Worm (Caenorhabditis elegans) whole organism, late embryonic: ENCODE measurements around the gene nhr-183.

Experiments used
- F13H6.1 ChIP-seq: sonication (generic microtip); optimal IDR thresholded peaks from 2 replicates; lab custom pipeline; 2016; ENCODE audit warnings: missing genetic modification characterization, missing compliant biosample characterization
- T23F11.4 ChIP-seq: fragments of 200-800 bp; sonication (Bioruptor generic); optimal IDR thresholded peaks from 2 replicates; lab custom pipeline; 2018; ENCODE audit warnings: mild to moderate bottlenecking, missing genetic modification characterization, missing compliant biosample characterization
- Y22D7AL.16 ChIP-seq: sonication (generic microtip); optimal IDR thresholded peaks from 2 replicates; lab custom pipeline; 2016; ENCODE audit warnings: missing genetic modification characterization, missing compliant biosample characterization
- ceh-14 ChIP-seq: sonication (generic microtip); optimal IDR thresholded peaks from 2 replicates; lab custom pipeline; 2016; ENCODE audit warnings: missing genotype, missing genetic modification characterization, missing compliant biosample characterization
- ceh-19 ChIP-seq: fragments of 200-800 bp; sonication (Bioruptor generic); optimal IDR thresholded peaks from 2 replicates; lab custom pipeline; 2018; ENCODE audit warnings: mild to moderate bottlenecking, missing genetic modification characterization, missing compliant biosample characterization
- ceh-2 ChIP-seq: sonication (generic microtip); optimal IDR thresholded peaks from 2 replicates; lab custom pipeline; 2016; ENCODE audit warnings: missing genotype, missing genetic modification characterization, missing compliant biosample characterization
- ceh-30 ChIP-seq: fragments of 150-350 bp; optimal IDR thresholded peaks from 2 replicates; lab custom pipeline; 2014; ENCODE audit warnings: missing biosample characterization, missing genetic modification characterization
- ceh-34 ChIP-seq: sonication (generic microtip); optimal IDR thresholded peaks from 2 replicates; lab custom pipeline; 2016; ENCODE audit warnings: mild to moderate bottlenecking, missing genetic modification characterization, missing compliant biosample characterization
- ceh-45 ChIP-seq: fragments of 200-800 bp; sonication (Bioruptor generic); IDR thresholded peaks from 2 replicates; pipeline ENCODE4 v1.3.6; 2022; ENCODE audit warnings: missing genetic modification reagents, missing genetic modification characterization, missing compliant biosample characterization
- ceh-48 ChIP-seq: sonication (generic microtip); optimal IDR thresholded peaks from 2 replicates; lab custom pipeline; 2016; ENCODE audit warnings: missing genetic modification characterization, inconsistent platforms, missing compliant biosample characterization
- che-1 ChIP-seq: sonication (generic microtip); optimal IDR thresholded peaks from 2 replicates; lab custom pipeline; 2016; ENCODE audit warnings: mild to moderate bottlenecking, missing genetic modification characterization, missing compliant biosample characterization
- ets-4 ChIP-seq: sonication (generic microtip); optimal IDR thresholded peaks from 2 replicates; lab custom pipeline; 2016; ENCODE audit warnings: missing genetic modification characterization, missing compliant biosample characterization
- eyg-1 ChIP-seq: sonication (generic microtip); optimal IDR thresholded peaks from 2 replicates; lab custom pipeline; 2016; ENCODE audit warnings: missing genotype, missing genetic modification characterization, missing compliant biosample characterization
- fkh-10 ChIP-seq: fragments of 150-350 bp; optimal IDR thresholded peaks from 2 replicates; lab custom pipeline; 2014; ENCODE audit warnings: missing biosample characterization, missing genetic modification reagents, missing genetic modification characterization
- fkh-6 ChIP-seq: sonication (generic microtip); optimal IDR thresholded peaks from 2 replicates; lab custom pipeline; 2016; ENCODE audit warnings: missing genetic modification characterization, missing compliant biosample characterization
- hlh-13 ChIP-seq: fragments of 200-800 bp; sonication (Bioruptor generic); optimal IDR thresholded peaks from 2 replicates; lab custom pipeline; 2018; ENCODE audit warnings: mild to moderate bottlenecking, missing genetic modification characterization, missing compliant biosample characterization
- hlh-30 ChIP-seq: sonication (generic microtip); optimal IDR thresholded peaks from 2 replicates; lab custom pipeline; 2017; ENCODE audit warnings: antibody characterized with exemption, missing genetic modification characterization, missing compliant biosample characterization; ENCODE audit not compliant: insufficient read depth
- hlh-6 ChIP-seq: sonication (generic microtip); optimal IDR thresholded peaks from 2 replicates; lab custom pipeline; 2016; ENCODE audit warnings: missing genotype, missing genetic modification characterization, missing compliant biosample characterization
- mec-3 ChIP-seq: sonication (generic microtip); optimal IDR thresholded peaks from 2 replicates; lab custom pipeline; 2016; ENCODE audit warnings: borderline replicate concordance, missing genetic modification characterization, missing compliant biosample characterization
- nfya-1 ChIP-seq: sonication (generic microtip); optimal IDR thresholded peaks from 2 replicates; lab custom pipeline; 2017; ENCODE audit warnings: missing genetic modification characterization, mild to moderate bottlenecking, missing compliant biosample characterization, antibody characterized with exemption, moderate library complexity
- nhr-11 ChIP-seq: fragments of 150-350 bp; optimal IDR thresholded peaks from 2 replicates; lab custom pipeline; 2014; ENCODE audit warnings: missing biosample characterization, missing genetic modification characterization
- pag-3 ChIP-seq: sonication (generic microtip); optimal IDR thresholded peaks from 2 replicates; lab custom pipeline; 2016; ENCODE audit warnings: missing compliant biosample characterization, missing genetic modification characterization, borderline replicate concordance
- pat-9 ChIP-seq: fragments of 200-800 bp; sonication (Bioruptor generic); optimal IDR thresholded peaks from 2 replicates; lab custom pipeline; 2018; ENCODE audit warnings: mild to moderate bottlenecking, missing genetic modification characterization, moderate library complexity, missing compliant biosample characterization
- sdc-2 ChIP-seq: sonication (generic microtip); optimal IDR thresholded peaks from 2 replicates; lab custom pipeline; 2016; ENCODE audit warnings: missing genotype, missing genetic modification characterization, missing compliant biosample characterization
- sox-2 ChIP-seq: fragments of 200-800 bp; sonication (Bioruptor generic); IDR thresholded peaks from 2 replicates; pipeline ENCODE4 v1.3.6; 2022; ENCODE audit warnings: missing genetic modification reagents, missing genetic modification characterization, missing compliant biosample characterization
- tbx-2 ChIP-seq: sonication (generic microtip); optimal IDR thresholded peaks from 2 replicates; lab custom pipeline; 2016; ENCODE audit warnings: missing genetic modification characterization, missing compliant biosample characterization
- tbx-7 ChIP-seq: sonication (generic microtip); optimal IDR thresholded peaks from 2 replicates; lab custom pipeline; 2016; ENCODE audit warnings: missing genotype, missing genetic modification characterization, missing compliant biosample characterization
- ttx-3 ChIP-seq: sonication (generic microtip); optimal IDR thresholded peaks from 2 replicates; lab custom pipeline; 2016; ENCODE audit warnings: missing genetic modification reagents, missing genetic modification characterization, missing compliant biosample characterization
- unc-42 ChIP-seq: sonication (generic microtip); optimal IDR thresholded peaks from 2 replicates; lab custom pipeline; 2016; ENCODE audit warnings: missing genotype, missing genetic modification characterization, missing compliant biosample characterization
- unc-55 ChIP-seq: sonication (generic microtip); optimal IDR thresholded peaks from 2 replicates; lab custom pipeline; 2017; ENCODE audit warnings: missing biosample characterization, missing genetic modification reagents, missing genetic modification characterization
- zip-5 ChIP-seq: sonication (generic microtip); optimal IDR thresholded peaks from 2 replicates; lab custom pipeline; 2016; ENCODE audit warnings: missing genetic modification characterization, missing compliant biosample characterization
- ztf-16 ChIP-seq: sonication (generic microtip); optimal IDR thresholded peaks from 2 replicates; lab custom pipeline; 2017; ENCODE audit warnings: missing genetic modification characterization, missing compliant biosample characterization

nhr-183 gene

DNA sequence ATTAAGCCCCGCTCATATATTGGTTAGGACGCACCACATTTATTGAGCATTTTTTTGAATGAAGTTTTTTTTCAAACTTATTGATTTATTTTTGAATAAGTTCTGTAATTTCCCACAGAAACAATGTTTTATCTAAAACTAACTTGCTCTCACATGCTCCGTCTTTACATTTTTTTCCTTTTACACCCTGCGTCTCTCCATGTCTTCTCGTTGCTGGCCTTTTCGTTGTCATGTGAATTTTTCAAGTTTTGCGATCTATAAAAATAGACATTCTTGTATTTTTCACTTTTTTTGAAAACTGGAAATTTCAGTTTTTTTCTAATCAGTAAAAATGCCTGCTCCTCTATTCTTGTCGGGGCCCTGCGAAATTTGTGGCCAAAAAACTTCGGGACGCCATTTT is 33.5 kb downstream of the nhr-183 start, which contains the start of gene nhr-134:
TSS of gene nhr-134 (plus strand) at position 312 of the 400 bp plus-strand sequence.
- TF ChIP-seq fkh-6 (no peak), Y22D7AL.16 (tag; lab: Kevin White, UChicago) (no peak), eyg-1 (no peak), tbx-2 (tag; lab: Kevin White, UChicago) (no peak), hlh-13 (no peak), ttx-3 (tag; lab: Kevin White, UChicago) (no peak), tbx-7 (no peak), unc-55 (GFP tag; lab: Kevin White, UChicago) (no peak), F13H6.1 (no peak), fkh-10 (no peak), sdc-2 (tag; lab: Kevin White, UChicago) (no peak), nhr-11 (no peak)

DNA sequence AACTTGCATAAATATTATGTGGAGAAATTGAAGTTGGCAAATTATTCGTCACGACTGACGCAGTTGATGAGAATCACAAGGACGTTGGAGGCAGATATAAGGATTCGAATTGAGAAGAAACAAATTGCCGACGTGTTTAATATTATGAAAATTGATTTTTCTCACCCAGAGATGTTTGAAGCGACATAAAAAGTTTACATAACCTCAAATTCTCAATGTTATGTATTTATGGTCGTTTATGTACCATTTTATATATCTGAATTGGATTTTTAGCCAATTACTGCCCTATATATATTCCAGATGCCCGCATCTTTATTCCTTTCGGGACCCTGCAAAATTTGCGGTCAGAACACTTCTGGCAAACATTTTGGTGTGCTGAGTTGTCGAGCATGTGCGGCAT is 35.7 kb downstream of the nhr-183 start, which contains the start of gene nhr-126:
TSS of gene nhr-126 (plus strand) at position 301 of the 400 bp plus-strand sequence.
- TF ChIP-seq hlh-6 (tag; lab: Kevin White, UChicago) (no peak), fkh-6 (no peak), ttx-3 (tag; lab: Kevin White, UChicago) (no peak), T23F11.4 (no peak), ceh-14 (tag; lab: Kevin White, UChicago) (no peak), che-1 (tag; lab: Kevin White, UChicago) (no peak)

DNA sequence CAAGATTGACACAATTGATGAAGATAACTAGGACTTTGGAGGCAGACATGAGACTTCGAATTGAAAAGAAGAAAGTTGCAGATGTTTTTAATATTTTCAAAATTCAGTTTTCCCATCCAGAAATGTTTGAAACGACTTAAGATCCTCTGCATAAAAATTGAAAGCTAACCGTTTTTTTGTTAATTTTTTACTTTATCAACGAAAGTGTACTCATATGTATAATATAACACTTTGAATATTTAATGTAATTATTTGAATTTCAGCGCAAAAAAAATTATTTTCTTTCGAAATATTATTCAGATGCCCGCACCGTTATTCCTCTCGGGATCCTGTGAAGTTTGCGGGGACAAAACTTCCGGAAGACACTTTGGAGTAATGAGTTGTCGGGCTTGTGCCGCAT is 37.5 kb downstream of the nhr-183 start, which contains the start of gene nhr-18:
TSS of gene nhr-18 (plus strand) at position 301 of the 400 bp plus-strand sequence.
- TF ChIP-seq nfya-1 (tag; lab: Kevin White, UChicago) (no peak), T23F11.4 (no peak), ttx-3 (tag; lab: Kevin White, UChicago) (no peak), ceh-48 (no peak), pag-3 (tag; lab: Kevin White, UChicago) (no peak)

DNA sequence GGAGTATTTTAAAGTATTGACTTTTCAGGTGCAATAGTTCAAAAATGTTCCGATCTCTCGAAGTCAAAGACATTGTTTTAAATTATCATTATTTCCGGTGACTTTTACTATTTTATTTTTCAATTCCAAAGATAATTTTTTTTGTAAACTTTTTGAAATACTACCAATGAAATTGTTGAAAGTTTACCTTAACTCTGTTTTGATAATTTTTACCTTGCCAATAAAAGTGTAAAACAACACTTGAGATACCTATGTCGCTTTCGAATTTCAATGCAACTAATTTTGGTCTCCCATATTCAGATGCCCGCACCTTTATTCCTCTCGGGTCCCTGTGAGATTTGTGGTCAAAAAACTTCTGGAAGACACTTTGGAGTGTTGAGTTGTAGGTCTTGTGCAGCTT is 39.3 kb downstream of the nhr-183 start, which contains the start of gene nhr-103:
TSS of gene nhr-103 (plus strand) at position 301 of the 400 bp plus-strand sequence.
- no peak for TF ChIP-seq ttx-3 (tag; lab: Kevin White, UChicago)

DNA sequence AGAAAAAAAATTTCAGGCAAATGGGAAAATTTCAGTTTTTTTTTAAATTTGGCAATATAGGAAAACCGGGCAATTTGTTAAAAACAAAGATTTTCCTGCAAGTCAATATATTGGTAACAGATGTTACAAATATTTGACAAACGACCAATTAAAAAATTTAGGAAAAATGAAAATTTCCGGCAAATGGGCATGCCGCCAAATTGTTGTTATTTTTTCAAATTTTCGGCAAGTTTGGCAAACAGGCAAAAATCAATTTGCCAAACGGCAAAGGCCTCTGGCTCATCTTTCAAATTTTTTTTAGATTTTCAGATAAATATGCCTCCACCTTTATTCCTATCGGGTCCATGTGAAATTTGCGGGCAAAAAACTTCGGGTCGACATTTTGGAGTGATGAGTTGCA is 42.7 kb downstream of the nhr-183 start, which contains the start of gene nhr-128:
TSS of gene nhr-128 (plus strand) at position 301 of the 400 bp plus-strand sequence.
- TF ChIP-seq mec-3: no peak
- no peak for TF ChIP-seq ceh-34 (tag; lab: Kevin White, UChicago)
- no peak for TF ChIP-seq nfya-1 (tag; lab: Kevin White, UChicago)
- no peak for TF ChIP-seq nhr-11

DNA sequence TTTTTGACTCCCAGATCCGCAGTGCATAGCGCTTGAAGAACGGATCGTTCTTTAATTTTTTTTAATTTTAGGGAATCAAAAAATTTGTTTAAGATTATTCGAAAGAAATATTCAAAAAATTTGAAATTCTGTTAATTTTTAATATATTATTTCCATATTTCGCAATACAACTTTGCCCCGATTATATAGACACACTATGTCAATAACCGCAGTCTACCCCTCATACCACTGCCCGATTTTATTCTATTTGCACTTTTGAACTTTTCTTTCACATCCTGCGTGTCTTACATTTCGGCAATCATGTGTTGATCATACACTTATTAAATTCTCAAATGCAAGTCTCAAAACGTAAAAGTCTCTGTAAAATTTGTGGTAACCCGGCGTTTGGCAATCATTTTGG is 45.6 kb downstream of the nhr-183 start, which contains the start of gene nhr-56:
TSS of gene nhr-56 (plus strand) at position 202 of the 400 bp plus-strand sequence.
- TF ChIP-seq ztf-16 (no peak), hlh-30 (tag; lab: Kevin White, UChicago) (peak; percentile 22)

DNA sequence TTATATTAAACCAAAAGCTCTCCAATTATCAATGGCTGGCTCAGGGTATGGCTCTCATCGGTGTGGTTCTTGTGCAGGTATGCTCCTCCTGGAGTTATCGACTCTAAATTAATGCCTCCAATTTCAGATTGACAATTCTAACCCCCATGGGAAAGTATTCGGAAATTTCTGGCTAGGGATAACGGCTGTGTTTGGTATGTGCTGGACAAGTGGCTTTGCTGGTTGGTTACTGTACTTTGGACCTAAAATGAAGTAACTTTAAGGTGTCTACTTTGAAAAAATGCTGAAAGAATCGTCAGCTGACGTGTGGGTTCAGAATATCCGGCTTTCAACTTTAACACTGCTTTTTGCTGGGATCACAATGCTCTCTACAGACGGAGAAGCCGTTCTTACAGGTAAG is 47.5 kb downstream of the nhr-183 start:
- no peak for TF ChIP-seq pat-9
- TF ChIP-seq ceh-2 (tag; lab: Kevin White, UChicago): no peak
- no peak for TF ChIP-seq sox-2 (GFP tag; lab: Robert Waterston, UW)
- no peak for TF ChIP-seq unc-42
- TF ChIP-seq zip-5 (tag; lab: Kevin White, UChicago): no peak
- no peak for TF ChIP-seq ceh-45 (GFP tag; lab: Robert Waterston, UW)
- TF ChIP-seq ceh-30: no peak
- TF ChIP-seq ets-4 (tag; lab: Kevin White, UChicago): no peak
- TF ChIP-seq sdc-2 (tag; lab: Kevin White, UChicago): no peak
- no peak for TF ChIP-seq ceh-19 (GFP tag; lab: Kevin White, UChicago)
- no peak for TF ChIP-seq eyg-1
